Comparison of ENCODE assay signal across 3 fruit fly cellular contexts in genomic region chr3R:30294603-30295002, dm6.
TF ChIP-seq lines count a peak whose summit lies in the region.

No protein-coding gene starts in this region.

- peak; percentile 59 to 65 for TF ChIP-seq CTCF in S2 (optimal IDR thresholded peaks at IDR 0.05; lab: Kevin White, UChicago)
- TF ChIP-seq CTCF in whole organism, embryonic (GFP tag; optimal IDR thresholded peaks at IDR 0.05; lab: Kevin White, UChicago) = peak; percentile 76

TF ChIP-seq in whole organism, embryonic, 481 proteins besides CTCF, POLR2A, EP300 and RAD21:
- TF ChIP-seq CG4282 (GFP tag; optimal IDR thresholded peaks at IDR 0.05; lab: Kevin White, UChicago) (no peak), HLH4C (GFP tag; IDR thresholded peaks at IDR 0.05; lab: Robert Waterston, UW; ENCODE audit: partially characterized antibody) (no peak), Dad (GFP tag; optimal IDR thresholded peaks at IDR 0.05; lab: Kevin White, UChicago) (no peak), CG8290 (GFP tag; optimal IDR thresholded peaks at IDR 0.05; lab: Kevin White, UChicago) (no peak), CG8290 (tag; optimal IDR thresholded peaks at IDR 0.05; lab: Kevin White, UChicago) (no peak), Optix (GFP tag; IDR thresholded peaks at IDR 0.05; lab: Robert Waterston, UW) (no peak), CG32532 (GFP tag; IDR thresholded peaks at IDR 0.05; lab: Robert Waterston, UW) (0 out of 2 replicates have a peak, but pooled peaks have one; percentile 17), dysf (GFP tag; IDR thresholded peaks at IDR 0.05; lab: Robert Waterston, UW) (no peak), maf-S (GFP tag; optimal IDR thresholded peaks at IDR 0.05; lab: Kevin White, UChicago) (no peak), CG31388 (GFP tag; optimal IDR thresholded peaks at IDR 0.05; lab: Kevin White, UChicago) (no peak), sr (GFP tag; IDR thresholded peaks at IDR 0.05; lab: Robert Waterston, UW) (0 out of 3 replicates have a peak, but pooled peaks have one; percentile 10), CG15514 (GFP tag; optimal IDR thresholded peaks at IDR 0.05; lab: Kevin White, UChicago) (no peak), Atf-2 (GFP tag; optimal IDR thresholded peaks at IDR 0.05; lab: Kevin White, UChicago) (no peak)

TF ChIP-seq in whole organism, prepupa, 60 proteins besides CTCF, POLR2A, EP300 and RAD21:
- no peak for TF ChIP-seq CG8119 (GFP tag; IDR thresholded peaks at IDR 0.05; lab: Robert Waterston, UW)
- TF ChIP-seq svp (GFP tag; lab: Kevin White, UChicago) = peak; percentile 87
- no peak for TF ChIP-seq Eip78C (GFP tag; lab: Kevin White, UChicago)
